Worm (Caenorhabditis elegans) whole organism, L3 larva: Measurements from ENCODE around the gene gon-14.

ENCODE experiments used
- aly-2 ChIP-seq: fragments of 150-350 bp; optimal IDR thresholded peaks from 2 replicates; lab custom pipeline; 2014; ENCODE audit warnings: missing biosample characterization, missing genetic modification characterization
- fkh-2 ChIP-seq: fragments of 150-350 bp; optimal IDR thresholded peaks from 2 replicates; lab custom pipeline; 2014; ENCODE audit warnings: missing biosample characterization, missing genetic modification reagents, missing genetic modification characterization
- snpc-4 ChIP-seq: fragments of 150-350 bp; optimal IDR thresholded peaks from 2 replicates; lab custom pipeline; 2014; ENCODE audit warnings: missing biosample characterization, missing genetic modification characterization
- tbx-2 ChIP-seq: sonication (generic microtip); optimal IDR thresholded peaks from 2 replicates; lab custom pipeline; 2016; ENCODE audit warnings: mild to moderate bottlenecking, missing genetic modification characterization, missing compliant biosample characterization
- unc-62 ChIP-seq: fragments of 150-350 bp; sonication (generic microtip); optimal IDR thresholded peaks from 4 replicates; lab custom pipeline; 2014; ENCODE audit warnings: missing biosample characterization, missing genetic modification reagents, missing genetic modification characterization

- no peak for TF ChIP-seq snpc-4 (tag; lab: Kevin White, UChicago)
- no peak for TF ChIP-seq tbx-2 (tag; lab: Kevin White, UChicago)
- TF ChIP-seq aly-2 (tag; lab: Kevin White, UChicago) = no peak
- TF ChIP-seq unc-62 (GFP tag; lab: Kevin White, UChicago) = no peak
- no peak for TF ChIP-seq fkh-2 (tag; lab: Kevin White, UChicago)
Measured at ce11 chrV:6621894-6622293, 10.9 kb upstream of the gon-14 start, which contains the start of gene nhr-37.
